Fruit fly (Drosophila melanogaster): ENCODE results near the gene Jhbp4.

Gene Jhbp4

dm6 chr3R:16050621-16051328 is 7.5 kb downstream of the Jhbp4 start, which contains the start of gene msps (continued):
- TF ChIP-seq Tbp (GFP tag; optimal IDR thresholded peaks at IDR 0.05), result no peak
- no peak for TF ChIP-seq dmrt11E (tag; optimal IDR thresholded peaks at IDR 0.05)
- peak; percentile 3 for TF ChIP-seq phol (tag; optimal IDR thresholded peaks at IDR 0.05)
- no peak for TF ChIP-seq ara (GFP tag; IDR thresholded peaks at IDR 0.05)
- TF ChIP-seq CG43689 (GFP tag; IDR thresholded peaks at IDR 0.05), result no peak
- TF ChIP-seq CG13424 (tag; optimal IDR thresholded peaks at IDR 0.05), result no peak
- TF ChIP-seq gt (GFP tag; IDR thresholded peaks at IDR 0.05), result no peak
- TF ChIP-seq CG14441 (GFP tag; IDR thresholded peaks at IDR 0.05), result no peak
- TF ChIP-seq CG11456 (GFP tag; IDR thresholded peaks at IDR 0.05), result no peak
- TF ChIP-seq cad (GFP tag; optimal IDR thresholded peaks at IDR 0.05), result no peak
- no peak for TF ChIP-seq Gsc (GFP tag; IDR thresholded peaks at IDR 0.05)
- no peak for TF ChIP-seq CG3838 (GFP tag; optimal IDR thresholded peaks at IDR 0.05)
- no peak for TF ChIP-seq gcm2 (GFP tag; optimal IDR thresholded peaks at IDR 0.05)
- no peak for TF ChIP-seq sob (GFP tag; IDR thresholded peaks at IDR 0.05)
- no peak for TF ChIP-seq Ssrp (tag; optimal IDR thresholded peaks at IDR 0.05)
- no peak for TF ChIP-seq chif (GFP tag; optimal IDR thresholded peaks at IDR 0.05)
- peak; percentile 64 for TF ChIP-seq HmgZ (tag; optimal IDR thresholded peaks at IDR 0.05)
- no peak for TF ChIP-seq her (GFP tag; optimal IDR thresholded peaks at IDR 0.05)
- TF ChIP-seq fd96Cb (tag; optimal IDR thresholded peaks at IDR 0.05), result no peak
- no peak for TF ChIP-seq Trl (optimal IDR thresholded peaks at IDR 0.05)
- TF ChIP-seq Trl (GFP tag; optimal IDR thresholded peaks at IDR 0.05), result no peak
- no peak for TF ChIP-seq lab (GFP tag; optimal IDR thresholded peaks at IDR 0.05)
- no peak for TF ChIP-seq CG13894 (tag; optimal IDR thresholded peaks at IDR 0.05)
- TF ChIP-seq YL-1 (GFP tag; optimal IDR thresholded peaks at IDR 0.05), result peak; percentile 76
- no peak for TF ChIP-seq tll (GFP tag; optimal IDR thresholded peaks at IDR 0.05)
- no peak for TF ChIP-seq h (optimal IDR thresholded peaks at IDR 0.05)
- no peak for TF ChIP-seq gce (GFP tag; IDR thresholded peaks at IDR 0.05)
- TF ChIP-seq emc (GFP tag; optimal IDR thresholded peaks at IDR 0.05), result no peak
- no peak for TF ChIP-seq CG31441 (GFP tag; IDR thresholded peaks at IDR 0.05)
- TF ChIP-seq CG15514 (GFP tag; optimal IDR thresholded peaks at IDR 0.05), result peak; percentile 52
- TF ChIP-seq slbo (GFP tag; IDR thresholded peaks at IDR 0.05), result no peak
- no peak for TF ChIP-seq eve (GFP tag; optimal IDR thresholded peaks at IDR 0.05)
- TF ChIP-seq gfzf (GFP tag; optimal IDR thresholded peaks at IDR 0.05), result peak; percentile 95
- TF ChIP-seq CG16815 (GFP tag; optimal IDR thresholded peaks at IDR 0.05), result no peak
- no peak for TF ChIP-seq CG32532 (GFP tag; IDR thresholded peaks at IDR 0.05)
- no peak for TF ChIP-seq CG2875 (GFP tag; optimal IDR thresholded peaks at IDR 0.05)
- peak; percentile 56 for TF ChIP-seq nmo (GFP tag; optimal IDR thresholded peaks at IDR 0.05)
- peak; percentile 28 for TF ChIP-seq stwl (tag; optimal IDR thresholded peaks at IDR 0.05)
- no peak for TF ChIP-seq zfh1 (GFP tag; IDR thresholded peaks at IDR 0.05)
- TF ChIP-seq cas (GFP tag; IDR thresholded peaks at IDR 0.05), result no peak
- no peak for TF ChIP-seq CG8290 (GFP tag; optimal IDR thresholded peaks at IDR 0.05)
- TF ChIP-seq CG8290 (tag; optimal IDR thresholded peaks at IDR 0.05), result no peak
- TF ChIP-seq aop (GFP tag; IDR thresholded peaks at IDR 0.05), result no peak
- TF ChIP-seq mld (GFP tag; IDR thresholded peaks at IDR 0.05; ENCODE audit: partially characterized antibody), result peak; percentile 76; the same call in 2 of the 3 replicates
- no peak for TF ChIP-seq B-H1 (GFP tag; IDR thresholded peaks at IDR 0.05)
- TF ChIP-seq CG8281 (tag; optimal IDR thresholded peaks at IDR 0.05), result no peak
- TF ChIP-seq CG1647 (GFP tag; optimal IDR thresholded peaks at IDR 0.05), result no peak
- peak; percentile 89 for TF ChIP-seq CG6791 (GFP tag; IDR thresholded peaks at IDR 0.05; ENCODE audit: partially characterized antibody)
- TF ChIP-seq CG14860 (GFP tag; IDR thresholded peaks at IDR 0.05; ENCODE audit: partially characterized antibody), result peak; percentile 71
- no peak for TF ChIP-seq Doc3 (GFP tag; IDR thresholded peaks at IDR 0.05; ENCODE audit: partially characterized antibody)
- TF ChIP-seq zf30C (GFP tag; optimal IDR thresholded peaks at IDR 0.05), result no peak
